Worm (Caenorhabditis elegans): ENCODE measurements around the gene pigw-1.

DNA sequence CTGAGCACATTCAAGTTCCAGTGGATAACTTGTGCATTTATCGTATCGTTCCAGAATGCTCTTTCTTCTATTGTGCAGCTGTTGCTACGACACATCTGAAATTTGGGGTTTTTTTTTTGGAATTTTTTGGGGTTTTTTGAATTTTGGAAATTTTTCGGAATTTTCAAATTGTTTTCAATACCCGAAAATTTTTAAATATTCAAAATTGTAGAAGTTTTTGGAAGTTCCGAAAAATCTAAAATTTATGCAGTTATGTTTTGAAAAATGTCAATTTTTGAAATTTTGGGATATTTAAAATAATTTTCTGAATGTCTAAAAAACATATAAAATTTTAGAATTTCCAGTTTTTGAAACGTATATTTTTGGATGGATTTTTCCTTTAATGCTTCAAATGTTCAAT, 12.9 kb downstream of the pigw-1 start, which contains the start of gene Y110A2AL.10:
- no peak for TF ChIP-seq ztf-23 (GFP tag; IDR thresholded peaks at IDR 0.05)
- no peak for TF ChIP-seq flt-1 (GFP tag; IDR thresholded peaks at IDR 0.05)
- no peak for TF ChIP-seq T22C8.4 (GFP tag; IDR thresholded peaks at IDR 0.05)
- no peak for TF ChIP-seq tab-1 (GFP tag; IDR thresholded peaks at IDR 0.05)
- TF ChIP-seq cog-1 (tag; optimal IDR thresholded peaks at IDR 0.05): no peak
- TF ChIP-seq ztf-29 (GFP tag; IDR thresholded peaks at IDR 0.05): no peak

All from whole organism, midembryonic.